Worm (Caenorhabditis elegans) whole organism, L4 larva: ENCODE data around the gene F59B2.12.
"Not testable (repeated sequence)": the region's sequence is repeated elsewhere in the genome, so short reads cannot be mapped to it uniquely, and the experiment has no call there.

Experiments
- T20F7.1 ChIP-seq: fragments of 200-800 bp; sonication (Bioruptor generic); optimal IDR thresholded peaks from 2 replicates; lab custom pipeline; 2018; ENCODE audit warnings: mild to moderate bottlenecking, missing genetic modification characterization, missing compliant biosample characterization
- Y48G9A.11 ChIP-seq: fragments of 200-800 bp; sonication (Bioruptor generic); IDR thresholded peaks from 2 replicates; pipeline ENCODE4 v1.3.6; 2022; ENCODE audit warnings: missing genetic modification reagents, missing genetic modification characterization, missing compliant biosample characterization
- aha-1 ChIP-seq: fragments of 150-350 bp; peaks from one replicate; lab custom pipeline; 2014; ENCODE audit warnings: missing biosample characterization, missing genetic modification characterization
- arid-1 ChIP-seq: fragments of 200-800 bp; sonication (Bioruptor generic); conservative IDR thresholded peaks from 2 replicates; pipeline ENCODE4 v1.3.6; 2022; ENCODE audit warnings: missing genetic modification reagents, missing genetic modification characterization, missing compliant biosample characterization
- ceh-20 ChIP-seq: fragments of 200-800 bp; sonication (Bioruptor generic); IDR thresholded peaks from 2 replicates; pipeline ENCODE4 v1.3.6; 2022; ENCODE audit warnings: missing genetic modification reagents, missing genetic modification characterization, missing compliant biosample characterization
- ceh-28 ChIP-seq: fragments of 150-350 bp; optimal IDR thresholded peaks from 2 replicates; lab custom pipeline; 2014; ENCODE audit warnings: missing biosample characterization, missing genetic modification reagents, missing genetic modification characterization
- ceh-44 ChIP-seq: fragments of 200-800 bp; sonication (Bioruptor generic); IDR thresholded peaks from 2 replicates; pipeline ENCODE4 v1.3.6; 2022; ENCODE audit warnings: missing genetic modification reagents, missing genetic modification characterization, missing compliant biosample characterization
- cey-2 ChIP-seq: sonication (generic microtip); optimal IDR thresholded peaks from 3 replicates; lab custom pipeline; 2017; ENCODE audit warnings: missing genetic modification characterization, mild to moderate bottlenecking, missing compliant biosample characterization, antibody characterized with exemption, borderline replicate concordance; ENCODE audit not compliant: insufficient read depth
- daf-12 ChIP-seq: fragments of 150-350 bp; optimal IDR thresholded peaks from 2 replicates; lab custom pipeline; 2014; ENCODE audit warnings: missing biosample characterization, missing genetic modification reagents, missing genetic modification characterization
- daf-16 ChIP-seq, 3 experiments: sonication (generic microtip); optimal IDR thresholded peaks; 2 replicates each; lab custom pipeline; 2016 to 2017; ENCODE audit warnings: missing genetic modification characterization in 3 of 3, missing genetic modification reagents in 3 of 3, mild to moderate bottlenecking in 2 of 3, missing compliant biosample characterization in 2 of 3, missing biosample characterization in 1 of 3, moderate library complexity in 1 of 3
- dmd-6 ChIP-seq: fragments of 200-800 bp; sonication (Bioruptor generic); IDR thresholded peaks from 2 replicates; pipeline ENCODE4 v1.3.6; 2022; ENCODE audit warnings: missing genetic modification reagents, missing genetic modification characterization, missing compliant biosample characterization
- dmd-8 ChIP-seq: fragments of 200-800 bp; sonication (Bioruptor generic); IDR thresholded peaks from 2 replicates; pipeline ENCODE4 v1.3.6; 2022; ENCODE audit warnings: missing genetic modification characterization, missing compliant biosample characterization
- dve-1 ChIP-seq: sonication (generic microtip); optimal IDR thresholded peaks from 2 replicates; lab custom pipeline; 2017; ENCODE audit warnings: antibody characterized with exemption, mild to moderate bottlenecking, missing genetic modification characterization, missing compliant biosample characterization; ENCODE audit not compliant: insufficient read depth
- hlh-11 ChIP-seq: fragments of 200-800 bp; sonication (Bioruptor generic); optimal IDR thresholded peaks from 2 replicates; lab custom pipeline; 2018; ENCODE audit warnings: mild to moderate bottlenecking, missing genetic modification characterization, missing compliant biosample characterization
- hlh-30 ChIP-seq: sonication (generic microtip); optimal IDR thresholded peaks from 2 replicates; lab custom pipeline; 2017; ENCODE audit warnings: antibody characterized with exemption, mild to moderate bottlenecking, missing genetic modification characterization, missing compliant biosample characterization; ENCODE audit not compliant: insufficient read depth
- lin-1 ChIP-seq: fragments of 200-800 bp; sonication (Bioruptor generic); IDR thresholded peaks from 2 replicates; pipeline ENCODE4 v1.3.6; 2022; ENCODE audit warnings: missing genetic modification reagents, missing genetic modification characterization, missing compliant biosample characterization
- lin-29 ChIP-seq: fragments of 200-800 bp; sonication (Bioruptor generic); IDR thresholded peaks from 2 replicates; pipeline ENCODE4 v1.3.6; 2022; ENCODE audit warnings: missing genetic modification reagents, missing genetic modification characterization, missing compliant biosample characterization
- lin-38 ChIP-seq: fragments of 200-800 bp; sonication (Bioruptor generic); IDR thresholded peaks from 2 replicates; pipeline ENCODE4 v1.3.6; 2022; ENCODE audit warnings: missing genetic modification reagents, missing genetic modification characterization, missing compliant biosample characterization
- lsy-2 ChIP-seq, 2 experiments: fragments of 150-350 bp in 1 of 2; sonication (generic microtip) in 1 of 2; optimal IDR thresholded peaks; 2 replicates each; lab custom pipeline; 2014 to 2017; ENCODE audit warnings: missing biosample characterization in 2 of 2, missing genetic modification characterization in 2 of 2
- mdl-1 ChIP-seq, 2 experiments: fragments of 150-350 bp in 1 of 2; sonication (generic microtip) in 1 of 2; optimal IDR thresholded peaks; 2 replicates each; lab custom pipeline; 2014 to 2017; ENCODE audit warnings: missing biosample characterization in 2 of 2, missing genetic modification characterization in 2 of 2
- mep-1 ChIP-seq: fragments of 150-350 bp; sonication (generic microtip); optimal IDR thresholded peaks from 3 replicates; lab custom pipeline; 2014; ENCODE audit warnings: missing biosample characterization, missing genetic modification characterization
- mes-2 ChIP-seq: sonication (generic microtip); optimal IDR thresholded peaks from 2 replicates; lab custom pipeline; 2016; ENCODE audit warnings: missing genotype, mild to moderate bottlenecking, missing genetic modification characterization, missing compliant biosample characterization; ENCODE audit not compliant: poor library complexity, severe bottlenecking
- mxl-3 ChIP-seq: fragments of 200-800 bp; sonication (Bioruptor generic); optimal IDR thresholded peaks from 2 replicates; lab custom pipeline; 2018; ENCODE audit warnings: mild to moderate bottlenecking, missing genetic modification characterization, missing compliant biosample characterization
- nhr-28 ChIP-seq: fragments of 150-350 bp; optimal IDR thresholded peaks from 2 replicates; lab custom pipeline; 2014; ENCODE audit warnings: missing biosample characterization, missing genetic modification characterization
- nhr-48 ChIP-seq: sonication (generic microtip); optimal IDR thresholded peaks from 2 replicates; lab custom pipeline; 2016; ENCODE audit warnings: mild to moderate bottlenecking, missing genetic modification characterization, missing compliant biosample characterization
- php-3 ChIP-seq: fragments of 200-800 bp; sonication (Bioruptor generic); IDR thresholded peaks from 2 replicates; pipeline ENCODE4 v1.3.6; 2022; ENCODE audit warnings: missing genetic modification reagents, missing genetic modification characterization, missing compliant biosample characterization
- rbr-2 ChIP-seq: sonication (generic microtip); optimal IDR thresholded peaks from 2 replicates; lab custom pipeline; 2016; ENCODE audit warnings: missing genotype, missing genetic modification characterization, missing compliant biosample characterization
- skn-1 ChIP-seq: fragments of 150-350 bp; optimal IDR thresholded peaks from 2 replicates; lab custom pipeline; 2014; ENCODE audit warnings: missing biosample characterization, missing genetic modification characterization
- tag-97 ChIP-seq: fragments of 200-800 bp; sonication (Bioruptor generic); IDR thresholded peaks from 2 replicates; pipeline ENCODE4 v1.3.6; 2022; ENCODE audit warnings: missing genetic modification characterization, missing compliant biosample characterization
- unc-62 ChIP-seq, 3 experiments: fragments of 150-350 bp in 1 of 3; sonication (generic microtip); optimal IDR thresholded peaks in 2 of 3; peaks in 1 of 3; 1 replicate in 1 of 3; 2 replicates in 2 of 3; lab custom pipeline; 2014 to 2017; ENCODE audit warnings: missing biosample characterization in 3 of 3, missing genetic modification characterization in 3 of 3, missing genetic modification reagents in 3 of 3, missing genotype in 1 of 3
- zag-1 ChIP-seq: fragments of 150-350 bp; optimal IDR thresholded peaks from 2 replicates; lab custom pipeline; 2014; ENCODE audit warnings: missing biosample characterization, missing genetic modification characterization
- zfp-2 ChIP-seq: sonication (generic microtip); optimal IDR thresholded peaks from 2 replicates; lab custom pipeline; 2016; ENCODE audit warnings: mild to moderate bottlenecking, missing genetic modification characterization, missing compliant biosample characterization
- ztf-11 ChIP-seq: fragments of 150-350 bp; optimal IDR thresholded peaks from 2 replicates; lab custom pipeline; 2014; ENCODE audit warnings: missing biosample characterization, missing genetic modification characterization
- ztf-7 ChIP-seq: fragments of 150-350 bp; optimal IDR thresholded peaks from 2 replicates; lab custom pipeline; 2014; ENCODE audit warnings: missing biosample characterization, missing genetic modification characterization

The F59B2.12 gene

DNA sequence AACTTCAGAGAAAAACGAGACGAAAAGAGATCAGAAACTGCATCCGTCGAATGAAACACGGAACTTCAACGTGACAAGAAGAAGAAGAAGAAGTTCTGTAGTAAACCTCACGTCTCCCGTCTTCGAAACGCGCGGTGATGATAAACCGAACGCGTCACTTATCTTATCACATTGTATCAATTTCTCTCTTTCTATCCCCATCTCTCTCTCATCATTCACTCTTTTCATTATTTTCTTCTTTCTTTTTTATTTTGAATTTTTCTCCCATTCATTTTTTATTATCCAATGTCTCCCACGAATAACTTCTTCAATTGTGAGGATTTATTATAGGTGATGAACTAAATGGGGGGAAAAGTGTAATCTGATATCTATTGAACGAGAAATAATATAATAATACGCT, 30.5 kb upstream of the F59B2.12 start:
- peak; percentile 14 to 54 for TF ChIP-seq lsy-2 (tag; optimal IDR thresholded peaks at IDR 0.05; lab: Kevin White, UChicago)
- TF ChIP-seq nhr-28 (tag; lab: Kevin White, UChicago) = peak; percentile 49
- TF ChIP-seq ceh-20 = no peak
- no peak for TF ChIP-seq lin-1 (GFP tag; lab: Robert Waterston, UW)
- peak; percentile 76 for TF ChIP-seq hlh-11 (tag; lab: Kevin White, UChicago)
- peak; percentile 21 for TF ChIP-seq mep-1
- peak; percentile 78 for TF ChIP-seq mxl-3
- no peak for TF ChIP-seq zfp-2
- TF ChIP-seq lin-38 (GFP tag; lab: Robert Waterston, UW) = no peak
- TF ChIP-seq nhr-48 (tag; lab: Kevin White, UChicago) = peak; percentile 63
- peak; percentile 70 for TF ChIP-seq hlh-30 (tag; lab: Kevin White, UChicago)
- TF ChIP-seq dve-1 (tag; lab: Kevin White, UChicago) = peak; percentile 69
- peak; percentile 42 to 75 for TF ChIP-seq mdl-1 (tag; optimal IDR thresholded peaks at IDR 0.05; lab: Kevin White, UChicago)
- peak; percentile 70 for TF ChIP-seq cey-2 (tag; lab: Kevin White, UChicago)
- no peak for TF ChIP-seq lin-29
- peak in 1 of 2 experiments; percentile 8 for TF ChIP-seq unc-62 (GFP tag; optimal IDR thresholded peaks at IDR 0.05 in 1 of 2; lab: Kevin White, UChicago)
- TF ChIP-seq unc-62 (tag; optimal IDR thresholded peaks at IDR 0.05; lab: Kevin White, UChicago) = no peak
- no peak for TF ChIP-seq ztf-7 (tag; lab: Kevin White, UChicago)

ce11 chrIII:8988061-8988460, 29.3 kb upstream of the F59B2.12 start:
- TF ChIP-seq zag-1 = no peak
- TF ChIP-seq tag-97 (GFP tag; lab: Robert Waterston, UW) = no peak
- no peak for TF ChIP-seq dmd-6 (GFP tag; lab: Robert Waterston, UW)
- no peak for TF ChIP-seq mep-1
- no peak for TF ChIP-seq ztf-11 (tag; lab: Kevin White, UChicago)
- TF ChIP-seq unc-62 (GFP tag; optimal IDR thresholded peaks at IDR 0.05 in 1 of 2; lab: Kevin White, UChicago) = no peak
- no peak for TF ChIP-seq unc-62 (tag; optimal IDR thresholded peaks at IDR 0.05; lab: Kevin White, UChicago)
- no peak for TF ChIP-seq daf-12 (tag; lab: Kevin White, UChicago)
- no peak for TF ChIP-seq Y48G9A.11 (GFP tag; lab: Robert Waterston, UW)
- TF ChIP-seq php-3 (GFP tag; lab: Robert Waterston, UW) = no peak
- no peak for TF ChIP-seq T20F7.1
- no peak for TF ChIP-seq ceh-28 (tag; lab: Kevin White, UChicago)
- no peak for TF ChIP-seq ceh-44 (GFP tag; lab: Robert Waterston, UW)
- TF ChIP-seq daf-16 (GFP tag; optimal IDR thresholded peaks at IDR 0.05; lab: Kevin White, UChicago) = no peak
- no peak for TF ChIP-seq daf-16 (tag; optimal IDR thresholded peaks at IDR 0.05; lab: Kevin White, UChicago)
- TF ChIP-seq ztf-7 (tag; lab: Kevin White, UChicago) = no peak

- peak; percentile 18 for TF ChIP-seq hlh-30 (tag; lab: Kevin White, UChicago)
- TF ChIP-seq daf-16 (GFP tag; optimal IDR thresholded peaks at IDR 0.05; lab: Kevin White, UChicago) = no peak
- TF ChIP-seq daf-16 (tag; optimal IDR thresholded peaks at IDR 0.05; lab: Kevin White, UChicago) = peak; percentile 10
- peak in 1 of 2 experiments; percentile 70 for TF ChIP-seq unc-62 (GFP tag; optimal IDR thresholded peaks at IDR 0.05 in 1 of 2; lab: Kevin White, UChicago)
- no peak for TF ChIP-seq unc-62 (tag; optimal IDR thresholded peaks at IDR 0.05; lab: Kevin White, UChicago)
- TF ChIP-seq rbr-2 (tag; lab: Kevin White, UChicago) = peak; percentile 38
- no peak for TF ChIP-seq lin-38 (GFP tag; lab: Robert Waterston, UW)
- TF ChIP-seq aha-1 = peak; percentile 94
- no peak for TF ChIP-seq arid-1 (GFP tag; lab: Robert Waterston, UW)
- TF ChIP-seq dve-1 (tag; lab: Kevin White, UChicago) = peak; percentile 2
- TF ChIP-seq, all 104 proteins: peak for 6
These were observed 28.9 kb upstream of the F59B2.12 start for ce11 chrIII:8988544-8988943.

DNA sequence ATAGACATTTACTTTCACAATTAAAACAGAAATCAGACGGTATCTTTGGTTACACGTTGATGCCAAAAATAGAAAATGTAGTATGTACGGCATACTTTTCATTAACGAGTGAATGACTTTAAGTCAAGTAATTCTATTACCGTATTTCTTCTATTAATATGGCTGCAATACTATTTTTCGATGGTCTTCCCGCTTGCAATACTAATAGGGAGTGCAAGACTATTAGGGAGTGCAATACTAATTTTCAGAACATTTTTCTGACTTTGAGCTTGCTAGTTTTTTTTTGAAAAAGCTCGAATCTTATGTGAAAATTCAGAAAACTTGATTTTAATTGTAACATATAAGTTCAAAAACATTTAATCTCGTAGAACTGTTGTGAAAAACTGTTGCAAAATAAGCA, 27.6 kb upstream of the F59B2.12 start, which contains the start of gene R08D7.7:
Gene R08D7.7 (plus strand): TSS at position 301 of the 400 bp plus-strand sequence.
- TF ChIP-seq dmd-8; mes-2 (tag; lab: Kevin White, UChicago); skn-1: not testable (repeated sequence)
